Worm (Caenorhabditis elegans) whole organism, L4/young adult: Measurements from ENCODE around the gene F40F8.3.

ENCODE experiments used
- dao-5 ChIP-seq: sonication (generic microtip); optimal IDR thresholded peaks from 2 replicates; lab custom pipeline; 2016; ENCODE audit warnings: missing genotype, missing genetic modification characterization, moderate library complexity, missing compliant biosample characterization
- him-1 ChIP-seq: sonication (generic microtip); optimal IDR thresholded peaks from 2 replicates; lab custom pipeline; 2016; ENCODE audit warnings: missing genotype, missing genetic modification reagents, missing genetic modification characterization, missing compliant biosample characterization

- TF ChIP-seq him-1 (no peak), dao-5 (tag; lab: Kevin White, UChicago) (no peak)
Observed at ce11 chrII:11161675-11162074, 32.6 kb downstream of the F40F8.3 start.
